Fruit fly (Drosophila melanogaster): ENCODE data around the gene Poc1.

The Poc1 gene

dm6 chr3L:13403141-13403867 is 13.5 kb upstream of the Poc1 start (continued):
- TF ChIP-seq pan (optimal IDR thresholded peaks at IDR 0.05) (no peak), pan (GFP tag; optimal IDR thresholded peaks at IDR 0.05 in 1 of 2, IDR thresholded peaks at IDR 0.05 in 1 of 2) (peak in 1 of 2 experiments; percentile 16), HLHmδ (GFP tag; optimal IDR thresholded peaks at IDR 0.05) (peak; percentile 20), CG7556 (GFP tag; optimal IDR thresholded peaks at IDR 0.05) (peak; percentile 51), caup (GFP tag; optimal IDR thresholded peaks at IDR 0.05; ENCODE audit: severe bottlenecking) (no peak), CG7839 (tag; optimal IDR thresholded peaks at IDR 0.05) (peak; percentile 29), rib (GFP tag; IDR thresholded peaks at IDR 0.05) (peak; percentile 32; the same call in 1 of the 2 replicates), gsb-n (tag; optimal IDR thresholded peaks at IDR 0.05) (peak; percentile 6), CG6254 (GFP tag; optimal IDR thresholded peaks at IDR 0.05) (peak; percentile 59), CG4424 (GFP tag; optimal IDR thresholded peaks at IDR 0.05) (peak; percentile 10), Hand (GFP tag; optimal IDR thresholded peaks at IDR 0.05) (no peak), chn (GFP tag; optimal IDR thresholded peaks at IDR 0.05) (peak; percentile 2), CG8924 (tag; optimal IDR thresholded peaks at IDR 0.05) (peak; percentile 34), CG17361 (GFP tag; IDR thresholded peaks at IDR 0.05) (peak; percentile 85), Sox100B (GFP tag; optimal IDR thresholded peaks at IDR 0.05) (peak; percentile 49), MBD-R2 (GFP tag; IDR thresholded peaks at IDR 0.05) (no peak), Deaf1 (tag; optimal IDR thresholded peaks at IDR 0.05) (peak; percentile 89), nerfin-1 (tag; optimal IDR thresholded peaks at IDR 0.05) (peak; percentile 72), CG15269 (tag; optimal IDR thresholded peaks at IDR 0.05) (no peak), CG1233 (GFP tag; optimal IDR thresholded peaks at IDR 0.05) (no peak), CG43689 (GFP tag; IDR thresholded peaks at IDR 0.05) (no peak), Xrp1 (GFP tag; IDR thresholded peaks at IDR 0.05) (peak; percentile 40; the same call in 1 of the 2 replicates), gem (tag; optimal IDR thresholded peaks at IDR 0.05) (peak; percentile 60), sr (GFP tag; IDR thresholded peaks at IDR 0.05) (peak; percentile 90), CG8478 (optimal IDR thresholded peaks at IDR 0.05) (no peak), CG13775 (GFP tag; optimal IDR thresholded peaks at IDR 0.05) (peak; percentile 42), cg (GFP tag; optimal IDR thresholded peaks at IDR 0.05) (peak; percentile 81), sens (GFP tag) (peak; percentile 96), Blimp-1 (GFP tag; optimal IDR thresholded peaks at IDR 0.05) (peak; percentile 36), CTCF (GFP tag; optimal IDR thresholded peaks at IDR 0.05) (no peak), sc (optimal IDR thresholded peaks at IDR 0.05) (no peak), sc (GFP tag; optimal IDR thresholded peaks at IDR 0.05) (peak; percentile 30), Dip2 (GFP tag; IDR thresholded peaks at IDR 0.05) (no peak), dmrt11E (tag; optimal IDR thresholded peaks at IDR 0.05) (peak; percentile 70), CG2712 (tag; optimal IDR thresholded peaks at IDR 0.05) (peak; percentile 70), Nf-YB (GFP tag; optimal IDR thresholded peaks at IDR 0.05) (peak; percentile 98), Oli (tag; optimal IDR thresholded peaks at IDR 0.05) (peak; percentile 16), CG6791 (GFP tag; IDR thresholded peaks at IDR 0.05; ENCODE audit: partially characterized antibody) (no peak), zen (tag; optimal IDR thresholded peaks at IDR 0.05) (peak; percentile 2), CG9727 (GFP tag; optimal IDR thresholded peaks at IDR 0.05) (peak; percentile 69), CG9817 (tag; optimal IDR thresholded peaks at IDR 0.05) (no peak), CG11085 (GFP tag; IDR thresholded peaks at IDR 0.05) (no peak), vvl (GFP tag; IDR thresholded peaks at IDR 0.05) (0 out of 2 replicates have a peak, but pooled peaks have one; percentile 23), dm (GFP tag; optimal IDR thresholded peaks at IDR 0.05) (no peak), phol (tag; optimal IDR thresholded peaks at IDR 0.05) (peak; percentile 67), bcd (GFP tag; optimal IDR thresholded peaks at IDR 0.05) (peak; percentile 21), Abd-B (GFP tag; optimal IDR thresholded peaks at IDR 0.05) (peak; percentile 6), CG10267 (tag; optimal IDR thresholded peaks at IDR 0.05) (peak; percentile 56), Lim3 (GFP tag; IDR thresholded peaks at IDR 0.05) (no peak), Nf-YC (tag; optimal IDR thresholded peaks at IDR 0.05) (peak; percentile 98)

Data from whole organism, embryonic.